Worm (Caenorhabditis elegans) whole organism, L1 larva: ENCODE results near the gene ZK1321.4.

ENCODE experiments used
- lin-35 ChIP-seq, 2 experiments: fragments of 150-350 bp; optimal IDR thresholded peaks; 2 replicates each; lab custom pipeline; 2014; ENCODE audit warnings: missing biosample characterization in 2 of 2, missing genetic modification characterization in 2 of 2, missing genetic modification reagents in 2 of 2
- nhr-12 ChIP-seq: sonication (generic microtip); optimal IDR thresholded peaks from 2 replicates; lab custom pipeline; 2017; ENCODE audit warnings: missing biosample characterization, missing genetic modification characterization

DNA sequence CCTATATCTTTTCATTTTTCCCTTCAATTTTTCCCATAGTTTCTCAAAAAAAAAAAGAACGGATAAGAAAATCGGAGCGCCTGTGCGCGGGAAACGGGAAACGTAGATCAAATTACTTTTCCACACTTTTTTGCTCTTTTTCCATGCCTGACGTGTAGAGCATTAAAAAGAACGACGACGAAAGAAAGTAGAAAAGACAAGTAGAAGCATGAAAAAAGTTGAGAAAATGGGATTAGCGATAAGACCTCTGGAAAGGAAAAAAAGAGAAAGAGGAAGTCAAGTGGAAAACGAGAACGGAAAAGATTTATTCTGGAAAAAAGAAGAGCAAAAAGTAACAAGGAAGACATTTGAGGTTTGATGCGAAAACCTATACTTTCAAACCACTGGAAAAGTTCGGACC is 45.2 kb downstream of the ZK1321.4 start:
- TF ChIP-seq lin-35 (GFP tag; optimal IDR thresholded peaks at IDR 0.05; lab: Kevin White, UChicago) = no peak
- TF ChIP-seq nhr-12 = no peak
